Worm (Caenorhabditis elegans): Measurements from ENCODE around the gene T28H10.1.
A peak's percentile ranks its signal among the peaks of the same experiment; 100 is the strongest.

The T28H10.1 gene

ce11 chrV:12511946-12512345 is 8.4 kb downstream of the T28H10.1 start (continued):
- TF ChIP-seq pag-3 (tag; optimal IDR thresholded peaks at IDR 0.05; ENCODE audit: borderline replicate concordance, insufficient read depth) (peak; percentile 61), blmp-1 (tag; optimal IDR thresholded peaks at IDR 0.05) (peak; percentile 1), elt-3 (tag; optimal IDR thresholded peaks at IDR 0.05) (peak in 4 of 6 experiments; percentile 10 to 68 (median 44)), rnt-1 (tag; optimal IDR thresholded peaks at IDR 0.05) (no peak), egl-13 (tag; optimal IDR thresholded peaks at IDR 0.05) (no peak), fkh-10 (GFP tag; optimal IDR thresholded peaks at IDR 0.05) (no peak), snu-23 (GFP tag; optimal IDR thresholded peaks at IDR 0.05) (peak; percentile 14), unc-130 (tag; optimal IDR thresholded peaks at IDR 0.05) (no peak), vab-15 (tag; optimal IDR thresholded peaks at IDR 0.05) (peak; percentile 53), snpc-4 (tag; optimal IDR thresholded peaks at IDR 0.05) (no peak), C34B4.2 (tag; optimal IDR thresholded peaks at IDR 0.05) (no peak), nhr-20 (tag; optimal IDR thresholded peaks at IDR 0.05) (peak; percentile 23), unc-98 (GFP tag; IDR thresholded peaks at IDR 0.05) (no peak), nhr-90 (tag; optimal IDR thresholded peaks at IDR 0.05; ENCODE audit: poor library complexity) (no peak), sptf-1 (tag; optimal IDR thresholded peaks at IDR 0.05) (no peak), ceh-90 (tag; optimal IDR thresholded peaks at IDR 0.05) (no peak), swsn-7 (tag; optimal IDR thresholded peaks at IDR 0.05) (no peak), isw-1 (GFP tag; IDR thresholded peaks at IDR 0.05) (no peak), C04F5.9 (tag; optimal IDR thresholded peaks at IDR 0.05) (no peak), pqm-1 (tag; optimal IDR thresholded peaks at IDR 0.05) (no peak), unc-62 (GFP tag; optimal IDR thresholded peaks at IDR 0.05) (no peak), nhr-85 (tag) (peak; percentile 80)

- TF ChIP-seq pag-3 (tag; optimal IDR thresholded peaks at IDR 0.05; ENCODE audit: borderline replicate concordance, insufficient read depth), result no peak
- no peak for TF ChIP-seq ztf-11 (tag; optimal IDR thresholded peaks at IDR 0.05)
- TF ChIP-seq unc-86 (tag; optimal IDR thresholded peaks at IDR 0.05), result no peak
- no peak for TF ChIP-seq Y116A8C.19 (tag; optimal IDR thresholded peaks at IDR 0.05; ENCODE audit: borderline replicate concordance)
- peak; percentile 44 for TF ChIP-seq lin-14 (GFP tag; optimal IDR thresholded peaks at IDR 0.05)
- peak; percentile 29 for TF ChIP-seq nhr-90 (tag; optimal IDR thresholded peaks at IDR 0.05; ENCODE audit: poor library complexity)
- no peak for TF ChIP-seq dpl-1 (GFP tag; optimal IDR thresholded peaks at IDR 0.05)
- no peak for TF ChIP-seq F16B12.6 (tag; optimal IDR thresholded peaks at IDR 0.05)
- TF ChIP-seq nhr-84 (tag; optimal IDR thresholded peaks at IDR 0.05), result no peak
- TF ChIP-seq fkh-8 (tag; optimal IDR thresholded peaks at IDR 0.05), result no peak
- TF ChIP-seq nhr-20 (tag; optimal IDR thresholded peaks at IDR 0.05), result peak; percentile 34
- no peak for TF ChIP-seq efl-1 (optimal IDR thresholded peaks at IDR 0.05)
- no peak for TF ChIP-seq efl-1 (GFP tag; optimal IDR thresholded peaks at IDR 0.05 in 1 of 2)
- TF ChIP-seq nhr-71 (tag; optimal IDR thresholded peaks at IDR 0.05), result peak; percentile 44
- no peak for TF ChIP-seq C16A3.4 (tag; optimal IDR thresholded peaks at IDR 0.05)
- TF ChIP-seq tlp-1 (tag; optimal IDR thresholded peaks at IDR 0.05), result no peak
- TF ChIP-seq zip-4 (GFP tag; optimal IDR thresholded peaks at IDR 0.05), result no peak
- TF ChIP-seq lin-15B (tag; optimal IDR thresholded peaks at IDR 0.05), result no peak
- no peak for TF ChIP-seq nhr-19 (GFP tag; conservative IDR thresholded peaks at IDR 0.05)
- TF ChIP-seq mef-2 (tag; optimal IDR thresholded peaks at IDR 0.05), result no peak
- no peak for TF ChIP-seq ceh-90 (tag; optimal IDR thresholded peaks at IDR 0.05)
- TF ChIP-seq ceh-63 (GFP tag; optimal IDR thresholded peaks at IDR 0.05), result no peak
- no peak for TF ChIP-seq nhr-47 (tag; optimal IDR thresholded peaks at IDR 0.05)
- TF ChIP-seq fkh-4 (tag; optimal IDR thresholded peaks at IDR 0.05; ENCODE audit: borderline replicate concordance), result no peak
- no peak for TF ChIP-seq nhr-11 (tag; optimal IDR thresholded peaks at IDR 0.05)
- no peak for TF ChIP-seq fos-1 (tag; optimal IDR thresholded peaks at IDR 0.05)
- TF ChIP-seq zag-1 (tag; optimal IDR thresholded peaks at IDR 0.05), result no peak
- TF ChIP-seq sox-4 (tag; optimal IDR thresholded peaks at IDR 0.05), result no peak
- no peak for TF ChIP-seq pax-3 (tag; optimal IDR thresholded peaks at IDR 0.05)
- TF ChIP-seq lir-3 (tag; optimal IDR thresholded peaks at IDR 0.05; ENCODE audit: poor library complexity), result no peak
- TF ChIP-seq skn-1 (tag; optimal IDR thresholded peaks at IDR 0.05), result no peak
- no peak for TF ChIP-seq rnt-1 (tag; optimal IDR thresholded peaks at IDR 0.05)
- no peak for TF ChIP-seq unc-62 (GFP tag; optimal IDR thresholded peaks at IDR 0.05)
- TF ChIP-seq efl-3 (GFP tag; optimal IDR thresholded peaks at IDR 0.05), result no peak
- no peak for TF ChIP-seq aly-2 (tag; optimal IDR thresholded peaks at IDR 0.05)
- TF ChIP-seq snpc-4 (tag; optimal IDR thresholded peaks at IDR 0.05), result no peak
- TF ChIP-seq blmp-1 (tag; optimal IDR thresholded peaks at IDR 0.05), result peak; percentile 10
- no peak for TF ChIP-seq lin-13 (GFP tag; optimal IDR thresholded peaks at IDR 0.05)
Measured at ce11 chrV:12512773-12513172, 9.2 kb downstream of the T28H10.1 start, which contains the start of the genes T28H10.2 and lgmn-1. T28H10.2 (minus strand) TSS chrV:12512949. lgmn-1 (plus strand) TSS chrV:12513056.

Measured in whole organism, L1 larva.